Fruit fly (Drosophila melanogaster): ENCODE results near the gene CG17746.

Gene CG17746

dm6 chr3L:3259703-3260102 lies 20.3 kb upstream of the CG17746 start (continued):
- no peak for TF ChIP-seq croc (GFP tag; conservative IDR thresholded peaks at IDR 0.05)
- no peak for TF ChIP-seq CG3847 (GFP tag; IDR thresholded peaks at IDR 0.05)
- TF ChIP-seq CG6813 (GFP tag; optimal IDR thresholded peaks at IDR 0.05): no peak
- TF ChIP-seq exex (tag; optimal IDR thresholded peaks at IDR 0.05): no peak
- peak; percentile 27 for TF ChIP-seq Blimp-1 (GFP tag; optimal IDR thresholded peaks at IDR 0.05)
- TF ChIP-seq CG3726 (GFP tag; IDR thresholded peaks at IDR 0.05): no peak
- no peak for TF ChIP-seq CG4328 (GFP tag; optimal IDR thresholded peaks at IDR 0.05)
- no peak for TF ChIP-seq wek (GFP tag; optimal IDR thresholded peaks at IDR 0.05)
- TF ChIP-seq Jarid2 (GFP tag; optimal IDR thresholded peaks at IDR 0.05): no peak
- no peak for TF ChIP-seq Dbx (GFP tag; IDR thresholded peaks at IDR 0.05)
- no peak for TF ChIP-seq CG34376 (GFP tag; optimal IDR thresholded peaks at IDR 0.05)
- TF ChIP-seq CG2202 (tag; optimal IDR thresholded peaks at IDR 0.05): no peak
- TF ChIP-seq Bteb2 (GFP tag; optimal IDR thresholded peaks at IDR 0.05): no peak
- TF ChIP-seq twi (tag; optimal IDR thresholded peaks at IDR 0.05): no peak
- TF ChIP-seq Mrtf (GFP tag; IDR thresholded peaks at IDR 0.05): no peak
- no peak for TF ChIP-seq pzg (GFP tag; optimal IDR thresholded peaks at IDR 0.05)
- no peak for TF ChIP-seq CG15073 (GFP tag; optimal IDR thresholded peaks at IDR 0.05)
- TF ChIP-seq gce (GFP tag; IDR thresholded peaks at IDR 0.05): no peak
- TF ChIP-seq corto (GFP tag; optimal IDR thresholded peaks at IDR 0.05): peak; percentile 20
- no peak for TF ChIP-seq CG30020 (tag; optimal IDR thresholded peaks at IDR 0.05)
- no peak for TF ChIP-seq Aef1 (GFP tag; IDR thresholded peaks at IDR 0.05)
- no peak for TF ChIP-seq her (GFP tag; optimal IDR thresholded peaks at IDR 0.05)
- no peak for TF ChIP-seq CG13775 (GFP tag; optimal IDR thresholded peaks at IDR 0.05)
- no peak for TF ChIP-seq Bdp1 (GFP tag; optimal IDR thresholded peaks at IDR 0.05)
- TF ChIP-seq CG18262 (tag; optimal IDR thresholded peaks at IDR 0.05): peak; percentile 1
- no peak for TF ChIP-seq CG10654 (GFP tag; optimal IDR thresholded peaks at IDR 0.05)
- TF ChIP-seq CG6683 (GFP tag; optimal IDR thresholded peaks at IDR 0.05): no peak
- no peak for TF ChIP-seq Stat92E (GFP tag; optimal IDR thresholded peaks at IDR 0.05)
- no peak for TF ChIP-seq slbo (GFP tag; IDR thresholded peaks at IDR 0.05)
- no peak for TF ChIP-seq kay (GFP tag; optimal IDR thresholded peaks at IDR 0.05)
- TF ChIP-seq Drgx (GFP tag; IDR thresholded peaks at IDR 0.05): peak; percentile 92
- no peak for TF ChIP-seq ac (GFP tag; optimal IDR thresholded peaks at IDR 0.05)
- no peak for TF ChIP-seq CG6854 (GFP tag; optimal IDR thresholded peaks at IDR 0.05)
- TF ChIP-seq CG2712 (tag; optimal IDR thresholded peaks at IDR 0.05): peak; percentile 16
- TF ChIP-seq Hsf (GFP tag; optimal IDR thresholded peaks at IDR 0.05): no peak
- TF ChIP-seq Rx (GFP tag; IDR thresholded peaks at IDR 0.05): no peak
- no peak for TF ChIP-seq B-H1 (GFP tag; IDR thresholded peaks at IDR 0.05)
- TF ChIP-seq lilli (GFP tag; optimal IDR thresholded peaks at IDR 0.05): no peak
- no peak for TF ChIP-seq CG12769 (tag; optimal IDR thresholded peaks at IDR 0.05)
- TF ChIP-seq mld (GFP tag; IDR thresholded peaks at IDR 0.05; ENCODE audit: partially characterized antibody): no peak
- TF ChIP-seq nom (GFP tag; optimal IDR thresholded peaks at IDR 0.05): peak; percentile 89
- no peak for TF ChIP-seq al (GFP tag; IDR thresholded peaks at IDR 0.05)
- TF ChIP-seq CG10274 (GFP tag; optimal IDR thresholded peaks at IDR 0.05): no peak
- no peak for TF ChIP-seq lola (GFP tag; optimal IDR thresholded peaks at IDR 0.05)
- TF ChIP-seq CG2875 (GFP tag; optimal IDR thresholded peaks at IDR 0.05): no peak
- TF ChIP-seq HHEX (GFP tag; optimal IDR thresholded peaks at IDR 0.05): no peak
- TF ChIP-seq CG6689 (GFP tag; IDR thresholded peaks at IDR 0.05): 0 out of 2 replicates have a peak, but pooled peaks have one; percentile 18
- no peak for TF ChIP-seq lab (GFP tag; optimal IDR thresholded peaks at IDR 0.05)
- TF ChIP-seq CG43689 (GFP tag; IDR thresholded peaks at IDR 0.05): no peak
- TF ChIP-seq CG10565 (GFP tag; optimal IDR thresholded peaks at IDR 0.05): no peak
- TF ChIP-seq Poxn (GFP tag; IDR thresholded peaks at IDR 0.05): no peak

Measured in whole organism, embryonic.